Worm (Caenorhabditis elegans): ENCODE data around the gene ZC404.2.

ce11 chrV:6808962-6809361 is 21.2 kb downstream of the ZC404.2 start, which contains the start of gene dmsr-16:
- TF ChIP-seq nhr-25 (tag; optimal IDR thresholded peaks at IDR 0.05) (no peak), egl-27 (tag; optimal IDR thresholded peaks at IDR 0.05) (no peak), unc-62 (GFP tag; optimal IDR thresholded peaks at IDR 0.05) (no peak)
